Worm (Caenorhabditis elegans) whole organism, early embryonic: ENCODE measurements around the gene C07C7.1.

Experiments
- B0310.2 ChIP-seq: sonication (generic microtip); optimal IDR thresholded peaks from 2 replicates; lab custom pipeline; 2016; ENCODE audit warnings: mild to moderate bottlenecking, missing genetic modification characterization, missing compliant biosample characterization
- F13C5.2 ChIP-seq: sonication (generic microtip); optimal IDR thresholded peaks from 2 replicates; lab custom pipeline; 2017; ENCODE audit warnings: mild to moderate bottlenecking, missing genetic modification characterization, inconsistent platforms, missing compliant biosample characterization
- aly-1 ChIP-seq: sonication (generic microtip); optimal IDR thresholded peaks from 2 replicates; lab custom pipeline; 2016; ENCODE audit warnings: missing genetic modification characterization, missing compliant biosample characterization
- ama-1 ChIP-seq: fragments of 150-350 bp; optimal IDR thresholded peaks from 2 replicates; lab custom pipeline; 2014
- ceh-13 ChIP-seq: fragments of 200-800 bp; sonication (Bioruptor generic); optimal IDR thresholded peaks from 2 replicates; lab custom pipeline; 2018; ENCODE audit warnings: mild to moderate bottlenecking, missing genetic modification characterization, missing compliant biosample characterization
- ceh-36 ChIP-seq: sonication (generic microtip); optimal IDR thresholded peaks from 2 replicates; lab custom pipeline; 2016; ENCODE audit warnings: missing genetic modification characterization, inconsistent platforms, missing compliant biosample characterization
- ets-7 ChIP-seq: sonication (generic microtip); optimal IDR thresholded peaks from 2 replicates; lab custom pipeline; 2016; ENCODE audit warnings: missing genotype, missing genetic modification characterization, missing compliant biosample characterization
- flt-1 ChIP-seq: fragments of 200-800 bp; sonication (Bioruptor generic); IDR thresholded peaks from 2 replicates; pipeline ENCODE4 v1.3.6; 2022; ENCODE audit warnings: missing genetic modification characterization, missing compliant biosample characterization
- hmbx-1 ChIP-seq: sonication (generic microtip); optimal IDR thresholded peaks from 2 replicates; lab custom pipeline; 2016; ENCODE audit warnings: mild to moderate bottlenecking, missing genetic modification characterization, missing compliant biosample characterization
- hmg-4 ChIP-seq: fragments of 200-800 bp; sonication (Bioruptor generic); optimal IDR thresholded peaks from 2 replicates; lab custom pipeline; 2018; ENCODE audit warnings: mild to moderate bottlenecking, missing genetic modification characterization, missing compliant biosample characterization
- hnd-1 ChIP-seq: sonication (generic microtip); optimal IDR thresholded peaks from 2 replicates; lab custom pipeline; 2016; ENCODE audit warnings: missing genetic modification characterization, missing compliant biosample characterization
- pes-1 ChIP-seq: fragments of 200-800 bp; sonication (Bioruptor generic); IDR thresholded peaks from 2 replicates; pipeline ENCODE4 v1.3.6; 2022; ENCODE audit warnings: missing genetic modification reagents, missing genetic modification characterization, missing compliant biosample characterization
- scrt-1 ChIP-seq: fragments of 200-800 bp; sonication (Bioruptor generic); IDR thresholded peaks from 2 replicates; pipeline ENCODE4 v1.3.6; 2022; ENCODE audit warnings: missing genetic modification characterization, missing compliant biosample characterization
- sea-1 ChIP-seq: fragments of 200-800 bp; sonication (Bioruptor generic); conservative IDR thresholded peaks from 2 replicates; pipeline ENCODE4 v1.3.6; 2022; ENCODE audit warnings: missing genetic modification characterization, missing compliant biosample characterization
- tbx-11 ChIP-seq: fragments of 200-800 bp; sonication (Bioruptor generic); IDR thresholded peaks from 2 replicates; pipeline ENCODE4 v1.3.6; 2022; ENCODE audit warnings: missing genetic modification characterization, missing compliant biosample characterization
- tbx-37 ChIP-seq: fragments of 200-800 bp; sonication (Bioruptor generic); conservative IDR thresholded peaks from 2 replicates; pipeline ENCODE4 v1.3.6; 2022; ENCODE audit warnings: missing genetic modification reagents, missing genetic modification characterization, missing compliant biosample characterization
- tra-4 ChIP-seq: sonication (generic microtip); optimal IDR thresholded peaks from 2 replicates; lab custom pipeline; 2017; ENCODE audit warnings: missing genetic modification characterization, missing compliant biosample characterization

C07C7.1 gene

ce11 chrIV:9154263-9154662 is 30.4 kb upstream of the C07C7.1 start, which contains the start of gene F23B2.10:
F23B2.10 (minus strand) TSS chrIV:9154363.
- TF ChIP-seq tbx-11 (GFP tag; lab: Robert Waterston, UW), result no peak
- TF ChIP-seq pes-1 (GFP tag; lab: Robert Waterston, UW), result no peak
- TF ChIP-seq hmbx-1 (tag; lab: Kevin White, UChicago), result no peak
- no peak for TF ChIP-seq ama-1 (lab: Kevin White, UChicago)
- TF ChIP-seq ceh-36, result no peak
- TF ChIP-seq flt-1, result no peak
- no peak for TF ChIP-seq B0310.2
- TF ChIP-seq aly-1, result no peak
- TF ChIP-seq tbx-37 (GFP tag; lab: Robert Waterston, UW), result no peak

- TF ChIP-seq ets-7 (tag; lab: Kevin White, UChicago), result no peak
- TF ChIP-seq tbx-37 (GFP tag; lab: Robert Waterston, UW), result no peak
- no peak for TF ChIP-seq B0310.2
- no peak for TF ChIP-seq F13C5.2 (tag; lab: Kevin White, UChicago)
- TF ChIP-seq hmbx-1 (tag; lab: Kevin White, UChicago), result no peak
- no peak for TF ChIP-seq hnd-1 (tag; lab: Kevin White, UChicago)
- TF ChIP-seq flt-1, result no peak
- TF ChIP-seq tra-4 (tag; lab: Kevin White, UChicago), result no peak
- TF ChIP-seq hmg-4, result no peak
- no peak for TF ChIP-seq pes-1 (GFP tag; lab: Robert Waterston, UW)
- no peak for TF ChIP-seq ceh-36
- no peak for TF ChIP-seq ceh-13 (GFP tag; lab: Kevin White, UChicago)
- no peak for TF ChIP-seq sea-1 (GFP tag; lab: Robert Waterston, UW)
These were observed 25.5 kb upstream of the C07C7.1 start, which contains the start of gene pcp-3 for ce11 chrIV:9158969-9159800. pcp-3 (minus strand) TSS chrIV:9159019.

ce11 chrIV:9159863-9160262 is 24.8 kb upstream of the C07C7.1 start:
- TF ChIP-seq ama-1 (lab: Kevin White, UChicago) (no peak), tbx-11 (GFP tag; lab: Robert Waterston, UW) (no peak), ceh-36 (no peak)

ce11 chrIV:9165027-9165426 is 19.6 kb upstream of the C07C7.1 start, which contains the start of gene pcp-2:
pcp-2 (minus strand) TSS chrIV:9165127.
- TF ChIP-seq ets-7 (tag; lab: Kevin White, UChicago) (no peak), hmg-4 (no peak), F13C5.2 (tag; lab: Kevin White, UChicago) (no peak), tra-4 (tag; lab: Kevin White, UChicago) (no peak)

ce11 chrIV:9165681-9166080 is 19.0 kb upstream of the C07C7.1 start, which contains the start of gene C07C7.3:
C07C7.3 (plus strand) TSS chrIV:9166051.
- no peak for TF ChIP-seq B0310.2
- TF ChIP-seq F13C5.2 (tag; lab: Kevin White, UChicago), result no peak
- TF ChIP-seq hmbx-1 (tag; lab: Kevin White, UChicago), result no peak
- no peak for TF ChIP-seq aly-1
- no peak for TF ChIP-seq flt-1
- TF ChIP-seq hmg-4, result no peak
- no peak for TF ChIP-seq ceh-36
- TF ChIP-seq scrt-1, result no peak
- no peak for TF ChIP-seq pes-1 (GFP tag; lab: Robert Waterston, UW)
- TF ChIP-seq tbx-11 (GFP tag; lab: Robert Waterston, UW), result no peak
- no peak for TF ChIP-seq hnd-1 (tag; lab: Kevin White, UChicago)

DNA sequence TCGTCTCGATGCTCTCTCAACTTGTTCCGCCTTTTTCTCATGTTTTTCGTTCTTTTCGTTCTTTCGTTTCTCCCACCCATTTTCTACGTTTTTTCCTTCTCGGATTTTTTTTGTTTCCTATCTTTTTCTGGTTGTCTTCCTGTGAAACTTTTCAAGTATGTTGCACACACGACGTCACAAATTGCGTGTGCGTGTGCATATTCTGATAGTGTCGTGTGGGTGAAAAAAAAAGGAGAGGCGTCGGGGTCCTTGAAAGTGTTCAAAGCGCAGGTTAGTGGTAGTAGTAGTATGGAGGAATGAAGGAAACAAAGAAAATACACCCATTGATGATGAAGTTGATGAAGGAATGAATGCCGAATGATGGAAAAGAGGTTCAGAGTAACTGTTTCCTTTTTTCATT is 14.9 kb upstream of the C07C7.1 start:
- TF ChIP-seq ama-1 (lab: Kevin White, UChicago), result no peak
- no peak for TF ChIP-seq tbx-11 (GFP tag; lab: Robert Waterston, UW)
- TF ChIP-seq F13C5.2 (tag; lab: Kevin White, UChicago), result no peak
- no peak for TF ChIP-seq hmg-4
- TF ChIP-seq sea-1 (GFP tag; lab: Robert Waterston, UW), result no peak
- no peak for TF ChIP-seq aly-1
- no peak for TF ChIP-seq B0310.2
- TF ChIP-seq ceh-13 (GFP tag; lab: Kevin White, UChicago), result no peak
- no peak for TF ChIP-seq ceh-36
- no peak for TF ChIP-seq hnd-1 (tag; lab: Kevin White, UChicago)
- TF ChIP-seq tra-4 (tag; lab: Kevin White, UChicago), result no peak
- TF ChIP-seq scrt-1, result no peak
- TF ChIP-seq pes-1 (GFP tag; lab: Robert Waterston, UW), result no peak
- no peak for TF ChIP-seq tbx-37 (GFP tag; lab: Robert Waterston, UW)

DNA sequence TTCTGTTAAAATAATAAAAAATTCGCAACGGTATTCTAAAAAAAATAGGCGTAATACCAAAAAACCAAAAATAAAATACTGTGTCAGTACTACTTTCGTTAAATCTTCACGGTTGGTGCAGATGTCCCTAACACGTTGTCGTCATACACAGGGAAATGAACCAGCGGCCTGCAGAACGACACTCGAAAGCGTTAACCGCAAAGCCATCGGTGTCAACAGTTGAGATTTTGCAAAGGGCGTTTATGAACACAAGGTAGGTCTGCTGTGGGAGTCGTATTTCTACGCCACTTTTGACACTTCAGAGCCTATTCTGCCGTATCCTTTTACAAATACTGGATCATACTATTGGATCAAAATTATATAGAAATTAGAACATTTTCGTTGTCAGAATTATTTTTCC is 6.5 kb downstream of the C07C7.1 start:
- TF ChIP-seq ama-1 (lab: Kevin White, UChicago) (no peak), scrt-1 (peak; percentile 96), F13C5.2 (tag; lab: Kevin White, UChicago) (peak; percentile 94), ceh-36 (peak; percentile 96), hmg-4 (no peak), tra-4 (tag; lab: Kevin White, UChicago) (peak; percentile 89), ets-7 (tag; lab: Kevin White, UChicago) (peak; percentile 87), hmbx-1 (tag; lab: Kevin White, UChicago) (peak; percentile 76), B0310.2 (peak; percentile 93), aly-1 (peak; percentile 95), tbx-37 (GFP tag; lab: Robert Waterston, UW) (peak; percentile 97), flt-1 (peak; percentile 96), hnd-1 (tag; lab: Kevin White, UChicago) (peak; percentile 85), sea-1 (GFP tag; lab: Robert Waterston, UW) (peak; percentile 95), tbx-11 (GFP tag; lab: Robert Waterston, UW) (peak; percentile 96), ceh-13 (GFP tag; lab: Kevin White, UChicago) (peak; percentile 90), pes-1 (GFP tag; lab: Robert Waterston, UW) (peak; percentile 96)
